In genomic region chr2L:559311-559710, dm6 we compare ENCODE assay signal across 1 fruit fly cellular context.
TF ChIP-seq lines count a peak whose summit lies in the region.

TSS of gene Tspo (plus strand) at chr2L:559612.

TF ChIP-seq in whole organism, embryonic, 481 proteins besides CTCF, POLR2A, EP300 and RAD21 (continued from another document):
- TF ChIP-seq CG4617 (GFP tag; optimal IDR thresholded peaks at IDR 0.05; lab: Kevin White, UChicago; ENCODE audit: borderline replicate concordance) (no peak), cg (GFP tag; optimal IDR thresholded peaks at IDR 0.05; lab: Kevin White, UChicago) (peak; percentile 88), Kr (GFP tag; optimal IDR thresholded peaks at IDR 0.05; lab: Kevin White, UChicago) (no peak), HmgZ (tag; optimal IDR thresholded peaks at IDR 0.05; lab: Kevin White, UChicago) (peak; percentile 44), CG13624 (GFP tag; optimal IDR thresholded peaks at IDR 0.05; lab: Kevin White, UChicago) (peak; percentile 55), CG6254 (GFP tag; optimal IDR thresholded peaks at IDR 0.05; lab: Kevin White, UChicago) (peak; percentile 86), amos (GFP tag; IDR thresholded peaks at IDR 0.05; lab: Robert Waterston, UW; ENCODE audit: partially characterized antibody) (peak; percentile 14; the same call in 1 of the 2 replicates), CG10543 (GFP tag; optimal IDR thresholded peaks at IDR 0.05; lab: Kevin White, UChicago) (peak; percentile 34), Sry-δ (GFP tag; optimal IDR thresholded peaks at IDR 0.05; lab: Kevin White, UChicago) (peak; percentile 2), grau (tag; optimal IDR thresholded peaks at IDR 0.05; lab: Kevin White, UChicago) (peak; percentile 28), sens-2 (GFP tag; IDR thresholded peaks at IDR 0.05; lab: Robert Waterston, UW) (peak; percentile 29; the same call in 1 of the 2 replicates), sd (tag; optimal IDR thresholded peaks at IDR 0.05; lab: Kevin White, UChicago) (peak; percentile 80), CG34422 (GFP tag; IDR thresholded peaks at IDR 0.05; lab: Robert Waterston, UW) (peak; percentile 13; the same call in 1 of the 3 replicates), CG8290 (GFP tag; optimal IDR thresholded peaks at IDR 0.05; lab: Kevin White, UChicago) (no peak), CG8290 (tag; optimal IDR thresholded peaks at IDR 0.05; lab: Kevin White, UChicago) (peak in 1 of 2 experiments; percentile 43), ato (GFP tag; IDR thresholded peaks at IDR 0.05; lab: Robert Waterston, UW; ENCODE audit: partially characterized antibody) (no peak), CG7839 (tag; optimal IDR thresholded peaks at IDR 0.05; lab: Kevin White, UChicago) (no peak), pzg (GFP tag; optimal IDR thresholded peaks at IDR 0.05; lab: Kevin White, UChicago) (peak; percentile 24), CG7372 (GFP tag; IDR thresholded peaks at IDR 0.05; lab: Robert Waterston, UW) (0 out of 2 replicates have a peak, but pooled peaks have one; percentile 31), CG1233 (GFP tag; optimal IDR thresholded peaks at IDR 0.05; lab: Kevin White, UChicago) (no peak), CG2116 (GFP tag; optimal IDR thresholded peaks at IDR 0.05; lab: Kevin White, UChicago) (peak; percentile 11)
